Worm (Caenorhabditis elegans) whole organism, L1 larva: Measurements from ENCODE around the gene tra-2.

ENCODE experiments used
- ama-1 ChIP-seq: fragments of 150-350 bp; optimal IDR thresholded peaks from 2 replicates; lab custom pipeline; 2014
- ces-1 ChIP-seq: fragments of 150-350 bp; optimal IDR thresholded peaks from 2 replicates; lab custom pipeline; 2014; ENCODE audit warnings: missing biosample characterization, missing genetic modification reagents, missing genetic modification characterization
- efl-1 ChIP-seq, 4 experiments: fragments of 150-350 bp; optimal IDR thresholded peaks in 3 of 4; peaks in 1 of 4; 1 replicate in 1 of 4; 2 replicates in 3 of 4; lab custom pipeline; 2014; ENCODE audit warnings: missing biosample characterization in 2 of 4, missing genetic modification characterization in 2 of 4, missing genetic modification reagents in 2 of 4
- fos-1 ChIP-seq: fragments of 150-350 bp; optimal IDR thresholded peaks from 2 replicates; lab custom pipeline; 2014; ENCODE audit warnings: missing biosample characterization, missing genetic modification characterization
- grh-1 ChIP-seq: fragments of 200-800 bp; sonication (Bioruptor generic); IDR thresholded peaks from 2 replicates; pipeline ENCODE4 v1.3.6; 2022; ENCODE audit warnings: missing genetic modification reagents, missing genetic modification characterization, missing compliant biosample characterization
- lin-35 ChIP-seq, 2 experiments: fragments of 150-350 bp; optimal IDR thresholded peaks; 2 replicates each; lab custom pipeline; 2014; ENCODE audit warnings: missing biosample characterization in 2 of 2, missing genetic modification characterization in 2 of 2, missing genetic modification reagents in 2 of 2
- pax-3 ChIP-seq: fragments of 200-800 bp; sonication (Bioruptor generic); optimal IDR thresholded peaks from 2 replicates; lab custom pipeline; 2018; ENCODE audit warnings: mild to moderate bottlenecking, missing genetic modification characterization, moderate library complexity, missing compliant biosample characterization
- ztf-4 ChIP-seq: fragments of 150-350 bp; optimal IDR thresholded peaks from 2 replicates; lab custom pipeline; 2014; ENCODE audit warnings: missing biosample characterization, missing genetic modification characterization

ce11 chrII:6928416-6928815 is 37.1 kb downstream of the tra-2 start, which contains the start of gene flcn-1:
- TF ChIP-seq efl-1 (optimal IDR thresholded peaks at IDR 0.05; lab: Kevin White, UChicago) (peak; percentile 42 to 50), efl-1 (GFP tag; optimal IDR thresholded peaks at IDR 0.05 in 1 of 2; lab: Kevin White, UChicago) (peak in 1 of 2 experiments; percentile 30), ama-1 (lab: Kevin White, UChicago) (no peak), fos-1 (tag; lab: Kevin White, UChicago) (peak; percentile 15), pax-3 (tag; lab: Kevin White, UChicago) (no peak), grh-1 (GFP tag; lab: Robert Waterston, UW) (no peak), ztf-4 (no peak), ces-1 (GFP tag; lab: Kevin White, UChicago) (no peak), lin-35 (GFP tag; optimal IDR thresholded peaks at IDR 0.05; lab: Kevin White, UChicago) (peak; percentile 55 to 60)
